Worm (Caenorhabditis elegans) whole organism, late embryonic: Measurements from ENCODE around the gene ZC513.14.

Experiments
- C38D4.7 ChIP-seq: fragments of 200-800 bp; sonication (Bioruptor generic); optimal IDR thresholded peaks from 2 replicates; lab custom pipeline; 2018; ENCODE audit warnings: mild to moderate bottlenecking, missing genetic modification characterization, moderate library complexity, missing compliant biosample characterization
- F13H6.1 ChIP-seq: sonication (generic microtip); optimal IDR thresholded peaks from 2 replicates; lab custom pipeline; 2016; ENCODE audit warnings: missing genetic modification characterization, missing compliant biosample characterization
- T23F11.4 ChIP-seq: fragments of 200-800 bp; sonication (Bioruptor generic); optimal IDR thresholded peaks from 2 replicates; lab custom pipeline; 2018; ENCODE audit warnings: mild to moderate bottlenecking, missing genetic modification characterization, missing compliant biosample characterization
- Y22D7AL.16 ChIP-seq: sonication (generic microtip); optimal IDR thresholded peaks from 2 replicates; lab custom pipeline; 2016; ENCODE audit warnings: missing genetic modification characterization, missing compliant biosample characterization
- ama-1 ChIP-seq: fragments of 150-350 bp; optimal IDR thresholded peaks from 2 replicates; lab custom pipeline; 2014
- ceh-14 ChIP-seq: sonication (generic microtip); optimal IDR thresholded peaks from 2 replicates; lab custom pipeline; 2016; ENCODE audit warnings: missing genotype, missing genetic modification characterization, missing compliant biosample characterization
- ceh-18 ChIP-seq: sonication (generic microtip); optimal IDR thresholded peaks from 2 replicates; lab custom pipeline; 2016; ENCODE audit warnings: missing genetic modification characterization, missing compliant biosample characterization
- ceh-22 ChIP-seq: sonication (generic microtip); optimal IDR thresholded peaks from 2 replicates; lab custom pipeline; 2017; ENCODE audit warnings: missing biosample characterization, missing genetic modification characterization
- ceh-45 ChIP-seq: fragments of 200-800 bp; sonication (Bioruptor generic); IDR thresholded peaks from 2 replicates; pipeline ENCODE4 v1.3.6; 2022; ENCODE audit warnings: missing genetic modification reagents, missing genetic modification characterization, missing compliant biosample characterization
- ceh-9 ChIP-seq: sonication (generic microtip); optimal IDR thresholded peaks from 2 replicates; lab custom pipeline; 2016; ENCODE audit warnings: mild to moderate bottlenecking, missing genetic modification characterization, inconsistent platforms, missing compliant biosample characterization
- che-1 ChIP-seq: sonication (generic microtip); optimal IDR thresholded peaks from 2 replicates; lab custom pipeline; 2016; ENCODE audit warnings: mild to moderate bottlenecking, missing genetic modification characterization, missing compliant biosample characterization
- elt-2 ChIP-seq: sonication (generic microtip); optimal IDR thresholded peaks from 2 replicates; lab custom pipeline; 2016; ENCODE audit warnings: missing genetic modification reagents, missing genetic modification characterization, missing compliant biosample characterization
- elt-4 ChIP-seq: sonication (generic microtip); optimal IDR thresholded peaks from 2 replicates; lab custom pipeline; 2016; ENCODE audit warnings: missing genetic modification characterization, missing compliant biosample characterization
- hlh-30 ChIP-seq: sonication (generic microtip); optimal IDR thresholded peaks from 2 replicates; lab custom pipeline; 2017; ENCODE audit warnings: antibody characterized with exemption, missing genetic modification characterization, missing compliant biosample characterization; ENCODE audit not compliant: insufficient read depth
- hlh-6 ChIP-seq: sonication (generic microtip); optimal IDR thresholded peaks from 2 replicates; lab custom pipeline; 2016; ENCODE audit warnings: missing genotype, missing genetic modification characterization, missing compliant biosample characterization
- lim-6 ChIP-seq: sonication (generic microtip); optimal IDR thresholded peaks from 2 replicates; lab custom pipeline; 2016; ENCODE audit warnings: missing genetic modification characterization, missing compliant biosample characterization
- lin-11 ChIP-seq: fragments of 200-800 bp; sonication (Bioruptor generic); optimal IDR thresholded peaks from 2 replicates; lab custom pipeline; 2018; ENCODE audit warnings: mild to moderate bottlenecking, missing genetic modification characterization, missing compliant biosample characterization
- madf-2 ChIP-seq: sonication (generic microtip); optimal IDR thresholded peaks from 2 replicates; lab custom pipeline; 2017; ENCODE audit warnings: missing genetic modification characterization, missing compliant biosample characterization
- mec-3 ChIP-seq: sonication (generic microtip); optimal IDR thresholded peaks from 2 replicates; lab custom pipeline; 2016; ENCODE audit warnings: borderline replicate concordance, missing genetic modification characterization, missing compliant biosample characterization
- odd-2 ChIP-seq: sonication (generic microtip); optimal IDR thresholded peaks from 2 replicates; lab custom pipeline; 2017; ENCODE audit warnings: antibody characterized with exemption, mild to moderate bottlenecking, missing genetic modification characterization, missing compliant biosample characterization
- pat-9 ChIP-seq: fragments of 200-800 bp; sonication (Bioruptor generic); optimal IDR thresholded peaks from 2 replicates; lab custom pipeline; 2018; ENCODE audit warnings: mild to moderate bottlenecking, missing genetic modification characterization, moderate library complexity, missing compliant biosample characterization
- pha-2 ChIP-seq: sonication (generic microtip); optimal IDR thresholded peaks from 2 replicates; lab custom pipeline; 2017; ENCODE audit warnings: mild to moderate bottlenecking, missing genetic modification characterization, missing compliant biosample characterization
- pha-4 ChIP-seq: fragments of 150-350 bp; optimal IDR thresholded peaks from 2 replicates; lab custom pipeline; 2018; ENCODE audit warnings: missing biosample characterization, missing genetic modification reagents, missing genetic modification characterization
- ref-2 ChIP-seq: sonication (generic microtip); optimal IDR thresholded peaks from 2 replicates; lab custom pipeline; 2016; ENCODE audit warnings: missing genetic modification characterization, missing compliant biosample characterization
- unc-3 ChIP-seq, 2 experiments: fragments of 200-800 bp in 1 of 2; sonication (Bioruptor generic) in 1 of 2; sonication (generic microtip) in 1 of 2; conservative IDR thresholded peaks in 1 of 2; optimal IDR thresholded peaks in 1 of 2; 2 replicates each; pipeline versions ENCODE4 v1.3.6 to Lab custom; 2016 to 2022; ENCODE audit warnings: missing compliant biosample characterization in 2 of 2, missing genetic modification characterization in 2 of 2, missing genetic modification reagents in 1 of 2
- unc-42 ChIP-seq: sonication (generic microtip); optimal IDR thresholded peaks from 2 replicates; lab custom pipeline; 2016; ENCODE audit warnings: missing genotype, missing genetic modification characterization, missing compliant biosample characterization
- unc-55 ChIP-seq: sonication (generic microtip); optimal IDR thresholded peaks from 2 replicates; lab custom pipeline; 2017; ENCODE audit warnings: missing biosample characterization, missing genetic modification reagents, missing genetic modification characterization
- unc-86 ChIP-seq: sonication (generic microtip); optimal IDR thresholded peaks from 2 replicates; lab custom pipeline; 2016; ENCODE audit warnings: missing genetic modification characterization, missing compliant biosample characterization
- zip-5 ChIP-seq: sonication (generic microtip); optimal IDR thresholded peaks from 2 replicates; lab custom pipeline; 2016; ENCODE audit warnings: missing genetic modification characterization, missing compliant biosample characterization

Gene ZC513.14

DNA sequence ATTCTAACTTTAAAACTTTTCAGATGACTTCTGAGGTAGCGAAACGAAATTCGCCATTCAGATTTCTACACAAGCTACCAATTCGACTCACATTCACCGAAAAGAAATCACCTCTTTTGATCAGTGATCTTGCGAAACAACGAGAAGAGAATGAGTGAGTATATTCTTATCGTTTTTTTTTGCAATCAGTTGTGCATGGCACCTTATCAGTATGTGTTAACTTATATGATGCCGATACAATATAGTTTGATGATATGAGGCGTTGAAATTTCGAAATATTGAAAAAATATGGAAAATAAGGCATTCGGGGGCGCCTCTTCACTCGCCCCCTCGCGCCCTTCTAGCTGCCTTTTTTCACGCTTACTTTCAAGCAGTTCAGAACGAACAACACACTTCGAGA is 17.9 kb downstream of the ZC513.14 start:
- TF ChIP-seq ref-2 (tag; lab: Kevin White, UChicago) (no peak), elt-2 (peak; percentile 97)

DNA sequence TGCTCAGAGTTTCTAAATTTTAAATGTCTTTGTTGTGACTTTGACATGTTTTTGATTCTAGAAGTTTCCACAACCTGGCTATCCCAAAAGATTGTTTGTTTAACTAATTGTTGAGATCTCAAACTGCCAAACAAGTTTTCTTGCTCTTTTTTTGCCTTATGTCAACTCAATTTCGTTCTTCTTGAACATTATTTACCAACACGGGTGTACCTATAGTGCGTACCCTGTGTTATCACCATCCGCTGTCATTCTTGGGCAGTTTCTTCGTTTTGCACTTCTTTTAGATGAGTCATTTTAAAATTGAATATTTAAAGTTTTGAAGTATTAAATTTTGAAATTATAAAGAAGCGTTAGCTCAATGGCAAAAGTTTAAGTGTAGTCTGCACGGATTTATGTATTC is 18.9 kb downstream of the ZC513.14 start, which contains the start of gene sptl-2:
Gene sptl-2, plus strand, starts transcription at position 280 of the 400 bp plus-strand sequence.
- TF ChIP-seq ceh-22 (tag; lab: Kevin White, UChicago) (no peak), ceh-14 (no peak), mec-3 (no peak), unc-86 (tag; lab: Kevin White, UChicago) (no peak), Y22D7AL.16 (no peak), che-1 (tag; lab: Kevin White, UChicago) (no peak)

DNA sequence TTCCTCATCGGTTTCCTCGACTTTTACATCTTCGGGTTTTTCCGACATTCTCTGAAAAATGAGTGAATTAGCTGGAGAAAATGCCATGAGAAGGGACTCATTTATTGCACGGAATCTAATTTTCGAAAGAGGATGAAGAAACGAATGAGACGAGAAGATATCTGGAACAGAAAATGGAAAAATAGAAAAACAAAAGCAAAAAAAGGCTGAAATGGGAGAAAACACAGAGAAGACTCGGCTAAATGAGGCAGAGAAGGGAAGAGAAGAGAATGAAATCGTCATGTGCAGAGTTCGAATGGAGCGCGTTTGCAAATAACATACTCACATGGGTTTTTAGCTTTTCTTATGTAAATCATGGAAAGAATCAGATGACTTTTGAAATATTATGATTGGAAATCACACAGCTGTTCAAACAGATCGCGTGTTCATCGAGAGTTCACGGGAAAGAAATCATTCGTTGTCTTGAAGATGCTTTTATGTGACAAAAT is 21.9 kb downstream of the ZC513.14 start, which contains the start of gene Y97E10AR.6:
Gene Y97E10AR.6, minus strand, starts transcription at position 51 of the 488 bp plus-strand sequence.
- no peak for TF ChIP-seq zip-5 (tag; lab: Kevin White, UChicago)
- TF ChIP-seq unc-42 (tag; lab: Kevin White, UChicago): peak; percentile 30
- TF ChIP-seq hlh-30 (tag; lab: Kevin White, UChicago): peak; percentile 90

DNA sequence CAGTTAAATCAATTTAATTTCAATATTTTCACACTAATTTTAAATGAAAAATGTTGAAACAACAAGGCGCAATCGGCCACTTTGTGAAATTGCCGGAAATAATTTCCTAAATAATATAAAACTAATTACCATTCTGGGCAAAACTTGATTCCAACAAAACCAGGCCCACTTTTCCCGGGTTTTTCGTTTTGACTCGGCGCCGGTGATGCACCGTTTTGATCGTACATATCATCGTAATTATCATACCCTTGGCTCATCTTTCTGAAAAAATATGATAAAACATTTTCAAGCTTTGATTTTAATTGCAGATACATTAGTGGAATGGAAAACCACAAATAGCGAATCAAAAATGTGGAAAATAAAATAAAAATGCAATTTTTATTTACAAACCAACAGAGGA is 23.8 kb downstream of the ZC513.14 start, which contains the start of gene rpb-9:
Gene rpb-9, minus strand, starts transcription at position 314 of the 400 bp plus-strand sequence.
- TF ChIP-seq F13H6.1 (tag; lab: Kevin White, UChicago): no peak
- TF ChIP-seq ceh-14: no peak
- TF ChIP-seq elt-4: no peak
- TF ChIP-seq pha-4 (tag; lab: Kevin White, UChicago): no peak
- TF ChIP-seq hlh-6 (tag; lab: Kevin White, UChicago): no peak
- no peak for TF ChIP-seq pat-9 (tag; lab: Kevin White, UChicago)
- no peak for TF ChIP-seq lin-11 (tag; lab: Kevin White, UChicago)
- TF ChIP-seq T23F11.4 (GFP tag; lab: Kevin White, UChicago): no peak
- no peak for TF ChIP-seq ceh-18 (tag; lab: Kevin White, UChicago)
- TF ChIP-seq unc-3 (GFP tag; conservative IDR thresholded peaks at IDR 0.05; lab: Robert Waterston, UW): no peak
- TF ChIP-seq unc-3 (tag; optimal IDR thresholded peaks at IDR 0.05; lab: Kevin White, UChicago): no peak

DNA sequence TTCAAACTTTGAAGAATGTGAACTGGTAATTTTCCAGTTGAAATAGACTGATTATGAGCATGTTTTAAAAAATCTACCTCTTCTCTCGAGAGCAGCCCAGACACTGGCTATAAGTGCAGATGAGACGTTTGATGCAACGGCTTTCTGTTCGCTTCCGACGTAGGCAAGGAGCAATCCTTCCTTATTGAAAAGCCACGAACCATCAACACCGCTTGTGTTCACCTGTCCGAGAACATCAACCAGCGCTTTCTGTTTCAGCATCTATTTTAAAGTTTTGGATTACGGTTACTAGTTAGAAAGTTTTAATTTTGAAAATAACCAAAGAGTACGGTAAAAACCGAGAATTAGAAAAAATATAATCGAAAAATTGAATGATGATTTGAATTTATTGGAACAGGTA is 25.0 kb downstream of the ZC513.14 start, which contains the start of gene lmtr-2:
Gene lmtr-2, minus strand, starts transcription at position 261 of the 400 bp plus-strand sequence.
- TF ChIP-seq unc-55 (no peak), ceh-22 (tag; lab: Kevin White, UChicago) (no peak), ama-1 (lab: Kevin White, UChicago) (peak; percentile 33)

DNA sequence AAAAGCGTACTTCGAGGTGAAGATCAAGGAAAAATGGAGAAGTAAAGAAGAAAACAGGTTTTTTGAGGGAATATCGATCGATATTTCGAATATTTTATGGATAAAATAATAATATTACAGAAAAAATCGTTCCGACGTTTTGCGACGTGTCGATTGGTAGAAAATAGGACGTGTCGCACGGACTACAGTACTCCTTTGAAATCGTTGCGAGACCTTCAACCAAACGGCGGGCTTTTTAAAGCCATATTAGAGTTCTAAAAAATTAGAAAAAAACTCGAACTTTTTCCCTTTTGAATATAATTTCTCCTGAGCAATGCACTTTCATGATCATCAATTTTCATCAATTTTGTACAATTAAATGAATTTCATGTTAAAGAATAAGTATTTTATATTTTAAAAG is 25.7 kb downstream of the ZC513.14 start, which contains the start of gene Y97E10AR.4:
Gene Y97E10AR.4, minus strand, starts transcription at position 131 of the 400 bp plus-strand sequence.
- TF ChIP-seq ceh-45: no peak
- TF ChIP-seq C38D4.7 (GFP tag; lab: Kevin White, UChicago): no peak
- no peak for TF ChIP-seq zip-5 (tag; lab: Kevin White, UChicago)
- TF ChIP-seq pha-2 (tag; lab: Kevin White, UChicago): no peak
- no peak for TF ChIP-seq ref-2 (tag; lab: Kevin White, UChicago)
- no peak for TF ChIP-seq odd-2
- no peak for TF ChIP-seq lim-6 (tag; lab: Kevin White, UChicago)
- TF ChIP-seq ceh-9 (tag; lab: Kevin White, UChicago): no peak
- TF ChIP-seq madf-2 (tag; lab: Kevin White, UChicago): no peak
